Worm (Caenorhabditis elegans) whole organism, L2 larva: Measurements from ENCODE around the gene tomm-7.
A peak's percentile ranks its signal among the peaks of the same experiment; 100 is the strongest.

ENCODE experiments used
- C34F6.9 ChIP-seq: fragments of 150-350 bp; optimal IDR thresholded peaks from 2 replicates; lab custom pipeline; 2014; ENCODE audit warnings: missing biosample characterization, missing genetic modification characterization
- Y55F3AM.14 ChIP-seq: fragments of 200-800 bp; sonication (Bioruptor generic); optimal IDR thresholded peaks from 2 replicates; lab custom pipeline; 2018; ENCODE audit warnings: mild to moderate bottlenecking, missing genetic modification characterization, missing compliant biosample characterization
- alr-1 ChIP-seq: fragments of 150-350 bp; optimal IDR thresholded peaks from 2 replicates; lab custom pipeline; 2014; ENCODE audit warnings: missing biosample characterization, missing genetic modification characterization
- aly-2 ChIP-seq: fragments of 150-350 bp; optimal IDR thresholded peaks from 2 replicates; lab custom pipeline; 2014; ENCODE audit warnings: missing biosample characterization, missing genetic modification characterization
- ama-1 ChIP-seq: fragments of 150-350 bp; optimal IDR thresholded peaks from 2 replicates; lab custom pipeline; 2018; ENCODE audit warnings: inconsistent platforms
- ceh-16 ChIP-seq: fragments of 150-350 bp; optimal IDR thresholded peaks from 2 replicates; lab custom pipeline; 2014; ENCODE audit warnings: missing biosample characterization, missing genetic modification characterization
- crh-2 ChIP-seq: sonication (generic microtip); optimal IDR thresholded peaks from 2 replicates; lab custom pipeline; 2017; ENCODE audit warnings: missing biosample characterization, missing genetic modification characterization
- egl-27 ChIP-seq: sonication (generic microtip); optimal IDR thresholded peaks from 3 replicates; lab custom pipeline; 2017; ENCODE audit warnings: missing biosample characterization, missing genetic modification reagents, missing genetic modification characterization
- elt-1 ChIP-seq: fragments of 150-350 bp; optimal IDR thresholded peaks from 2 replicates; lab custom pipeline; 2014; ENCODE audit warnings: missing biosample characterization, missing genetic modification characterization
- fos-1 ChIP-seq: fragments of 150-350 bp; optimal IDR thresholded peaks from 2 replicates; lab custom pipeline; 2014; ENCODE audit warnings: missing biosample characterization, missing genetic modification characterization
- gmeb-1 ChIP-seq: fragments of 150-350 bp; optimal IDR thresholded peaks from 2 replicates; lab custom pipeline; 2014; ENCODE audit warnings: missing biosample characterization, missing genetic modification characterization
- lin-13 ChIP-seq: fragments of 150-350 bp; optimal IDR thresholded peaks from 2 replicates; lab custom pipeline; 2014; ENCODE audit warnings: missing biosample characterization, missing genetic modification reagents, missing genetic modification characterization
- lin-39 ChIP-seq: fragments of 150-350 bp; optimal IDR thresholded peaks from 2 replicates; lab custom pipeline; 2014; ENCODE audit warnings: missing biosample characterization, missing genetic modification reagents, missing genetic modification characterization
- lsy-2 ChIP-seq, 2 experiments: fragments of 150-350 bp in 1 of 2; sonication (generic microtip) in 1 of 2; optimal IDR thresholded peaks; 2 replicates each; lab custom pipeline; 2014 to 2017; ENCODE audit warnings: missing biosample characterization in 2 of 2, missing genetic modification characterization in 2 of 2
- mab-5 ChIP-seq: fragments of 150-350 bp; optimal IDR thresholded peaks from 2 replicates; lab custom pipeline; 2014; ENCODE audit warnings: missing biosample characterization, missing genetic modification characterization
- nhr-11 ChIP-seq: fragments of 150-350 bp; optimal IDR thresholded peaks from 2 replicates; lab custom pipeline; 2014; ENCODE audit warnings: missing biosample characterization, missing genetic modification characterization
- nhr-12 ChIP-seq: fragments of 150-350 bp; optimal IDR thresholded peaks from 2 replicates; lab custom pipeline; 2014; ENCODE audit warnings: missing biosample characterization, missing genetic modification characterization
- nhr-129 ChIP-seq: fragments of 150-350 bp; optimal IDR thresholded peaks from 2 replicates; lab custom pipeline; 2014; ENCODE audit warnings: missing biosample characterization, missing genetic modification characterization
- nhr-21 ChIP-seq: fragments of 150-350 bp; optimal IDR thresholded peaks from 2 replicates; lab custom pipeline; 2014; ENCODE audit warnings: missing biosample characterization, missing genetic modification characterization
- nhr-23 ChIP-seq: fragments of 150-350 bp; optimal IDR thresholded peaks from 2 replicates; lab custom pipeline; 2014; ENCODE audit warnings: missing biosample characterization, missing genetic modification reagents, missing genetic modification characterization
- nhr-237 ChIP-seq: fragments of 150-350 bp; optimal IDR thresholded peaks from 2 replicates; lab custom pipeline; 2014; ENCODE audit warnings: missing biosample characterization, missing genetic modification characterization
- nhr-25 ChIP-seq: fragments of 150-350 bp; sonication (generic microtip); optimal IDR thresholded peaks from 3 replicates; lab custom pipeline; 2014; ENCODE audit warnings: missing biosample characterization, missing genetic modification characterization
- nhr-6 ChIP-seq: fragments of 150-350 bp; optimal IDR thresholded peaks from 2 replicates; lab custom pipeline; 2014; ENCODE audit warnings: missing biosample characterization, missing genetic modification characterization
- nhr-77 ChIP-seq: fragments of 150-350 bp; optimal IDR thresholded peaks from 2 replicates; lab custom pipeline; 2014; ENCODE audit warnings: missing biosample characterization, missing genetic modification characterization
- peb-1 ChIP-seq: fragments of 150-350 bp; optimal IDR thresholded peaks from 2 replicates; lab custom pipeline; 2014; ENCODE audit warnings: missing biosample characterization, missing genetic modification characterization
- sem-4 ChIP-seq: fragments of 150-350 bp; optimal IDR thresholded peaks from 2 replicates; lab custom pipeline; 2014; ENCODE audit warnings: missing biosample characterization, missing genetic modification reagents, missing genetic modification characterization
- skn-1 ChIP-seq: sonication (generic microtip); optimal IDR thresholded peaks from 2 replicates; lab custom pipeline; 2017; ENCODE audit warnings: missing biosample characterization, missing genetic modification characterization
- sma-3 ChIP-seq: sonication (generic microtip); optimal IDR thresholded peaks from 2 replicates; lab custom pipeline; 2016; ENCODE audit warnings: missing genetic modification reagents, missing genetic modification characterization, missing compliant biosample characterization
- sma-9 ChIP-seq, 2 experiments: fragments of 150-350 bp in 1 of 2; sonication (generic microtip) in 1 of 2; optimal IDR thresholded peaks; 2 replicates each; lab custom pipeline; 2014 to 2016; ENCODE audit warnings: missing genetic modification characterization in 2 of 2, mild to moderate bottlenecking in 1 of 2, missing biosample characterization in 1 of 2, missing compliant biosample characterization in 1 of 2, missing genetic modification reagents in 1 of 2, moderate library complexity in 1 of 2
- snpc-4 ChIP-seq: fragments of 150-350 bp; optimal IDR thresholded peaks from 2 replicates; lab custom pipeline; 2014; ENCODE audit warnings: missing biosample characterization, missing genetic modification characterization
- unc-39 ChIP-seq: fragments of 150-350 bp; optimal IDR thresholded peaks from 2 replicates; lab custom pipeline; 2014; ENCODE audit warnings: missing biosample characterization, missing genetic modification characterization
- unc-55 ChIP-seq: fragments of 150-350 bp; sonication (generic microtip); optimal IDR thresholded peaks from 3 replicates; lab custom pipeline; 2014; ENCODE audit warnings: missing biosample characterization, missing genetic modification reagents, missing genetic modification characterization
- unc-62 ChIP-seq: fragments of 150-350 bp; optimal IDR thresholded peaks from 2 replicates; lab custom pipeline; 2014; ENCODE audit warnings: missing biosample characterization, missing genetic modification reagents, missing genetic modification characterization
- ztf-11 ChIP-seq: sonication (generic microtip); optimal IDR thresholded peaks from 2 replicates; lab custom pipeline; 2017; ENCODE audit warnings: missing biosample characterization, missing genetic modification characterization

Gene tomm-7

DNA sequence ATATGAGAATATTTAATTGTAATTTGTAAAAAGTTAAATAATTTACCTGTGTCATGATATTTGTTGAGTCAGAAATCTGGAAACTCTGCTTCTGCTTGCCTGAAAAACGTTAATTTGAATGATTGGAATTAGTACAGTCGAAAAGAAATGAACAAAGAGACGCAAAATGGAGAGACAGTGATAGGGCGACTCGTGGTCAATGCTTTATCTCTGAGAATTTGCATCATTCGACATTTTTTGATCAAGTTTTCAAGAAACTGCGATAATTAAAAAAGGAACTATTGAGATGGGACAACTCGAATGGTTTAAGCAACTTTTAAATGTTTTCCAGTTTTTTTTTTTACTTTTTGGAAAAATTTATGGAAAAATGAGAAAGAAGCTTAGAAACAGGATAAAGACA, 1.5 kb downstream of the tomm-7 start, which contains the start of gene cuc-1:
cuc-1 (minus strand) TSS at position 101 of the 400 bp plus-strand sequence.
- TF ChIP-seq fos-1 (tag; lab: Kevin White, UChicago) (peak; percentile 10), nhr-23 (no peak)

- peak in 1 of 2 experiments; percentile 59 for TF ChIP-seq lsy-2 (tag; optimal IDR thresholded peaks at IDR 0.05; lab: Kevin White, UChicago)
- TF ChIP-seq nhr-129 (tag; lab: Kevin White, UChicago): peak; percentile 25
- TF ChIP-seq lin-13 (GFP tag; lab: Kevin White, UChicago): peak; percentile 27
- TF ChIP-seq nhr-6 (tag; lab: Kevin White, UChicago): no peak
- no peak for TF ChIP-seq skn-1 (tag; lab: Kevin White, UChicago)
- TF ChIP-seq C34F6.9 (tag; lab: Kevin White, UChicago): peak; percentile 26
Measured at ce11 chrIII:7861535-7862120, 2.2 kb downstream of the tomm-7 start, which contains the start of gene snr-5. snr-5 (plus strand) TSS chrIII:7862070.

- TF ChIP-seq skn-1 (tag; lab: Kevin White, UChicago): no peak
- peak; percentile 27 for TF ChIP-seq fos-1 (tag; lab: Kevin White, UChicago)
- no peak for TF ChIP-seq nhr-23
- TF ChIP-seq elt-1 (tag; lab: Kevin White, UChicago): no peak
- no peak for TF ChIP-seq alr-1
Measured at ce11 chrIII:7865238-7865761, 5.9 kb downstream of the tomm-7 start, which contains the start of gene slc-17.3. slc-17.3 (minus strand) TSS chrIII:7865288.

ce11 chrIII:7866189-7866588, 6.8 kb downstream of the tomm-7 start, which contains the start of gene cup-4:
cup-4 (plus strand) TSS chrIII:7866489.
- TF ChIP-seq ama-1 (lab: Kevin White, UChicago): no peak
- TF ChIP-seq nhr-11 (tag; lab: Kevin White, UChicago): no peak
- no peak for TF ChIP-seq unc-62 (GFP tag; lab: Kevin White, UChicago)
- TF ChIP-seq sem-4: no peak
- no peak for TF ChIP-seq nhr-12 (tag; lab: Kevin White, UChicago)

ce11 chrIII:7872776-7873175, 13.4 kb downstream of the tomm-7 start:
- peak; percentile 3 for TF ChIP-seq nhr-129 (tag; lab: Kevin White, UChicago)
- no peak for TF ChIP-seq ama-1 (lab: Kevin White, UChicago)
- TF ChIP-seq nhr-77 (tag; lab: Kevin White, UChicago): no peak
- TF ChIP-seq egl-27 (tag; lab: Kevin White, UChicago): no peak
- no peak for TF ChIP-seq nhr-237 (tag; lab: Kevin White, UChicago)
- no peak for TF ChIP-seq unc-55 (GFP tag; lab: Kevin White, UChicago)
- peak; percentile 27 for TF ChIP-seq fos-1 (tag; lab: Kevin White, UChicago)
- no peak for TF ChIP-seq snpc-4 (tag; lab: Kevin White, UChicago)
- no peak for TF ChIP-seq gmeb-1 (tag; lab: Kevin White, UChicago)
- no peak for TF ChIP-seq lin-39 (tag; lab: Kevin White, UChicago)
- TF ChIP-seq sma-9 (GFP tag; optimal IDR thresholded peaks at IDR 0.05; lab: Kevin White, UChicago): no peak
- no peak for TF ChIP-seq sma-9 (tag; optimal IDR thresholded peaks at IDR 0.05; lab: Kevin White, UChicago)
- no peak for TF ChIP-seq nhr-6 (tag; lab: Kevin White, UChicago)
- no peak for TF ChIP-seq nhr-23
- TF ChIP-seq lsy-2 (tag; optimal IDR thresholded peaks at IDR 0.05; lab: Kevin White, UChicago): no peak
- TF ChIP-seq sma-3 (GFP tag; lab: Kevin White, UChicago): peak; percentile 72
- peak; percentile 33 for TF ChIP-seq nhr-25 (tag; lab: Kevin White, UChicago)
- TF ChIP-seq peb-1 (tag; lab: Kevin White, UChicago): no peak
- no peak for TF ChIP-seq aly-2 (tag; lab: Kevin White, UChicago)

DNA sequence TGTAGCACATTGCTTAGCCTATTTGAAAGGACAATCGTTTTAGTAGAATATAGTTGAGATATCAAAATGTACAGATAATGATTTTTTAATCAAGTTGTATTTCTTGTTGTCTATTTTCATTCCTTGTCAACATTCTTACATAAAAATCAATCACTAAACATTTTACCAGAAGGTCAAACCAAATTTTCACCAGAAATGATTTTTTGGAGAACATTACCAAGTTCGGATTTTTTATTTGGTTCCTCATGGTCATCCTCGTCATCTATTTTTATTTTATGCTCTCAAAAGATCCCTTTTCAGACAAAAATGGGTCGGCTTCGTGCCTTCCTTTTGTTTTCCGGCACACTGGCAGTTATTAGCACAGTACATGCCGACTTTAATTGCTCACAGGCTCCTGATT, 14.1 kb downstream of the tomm-7 start, which contains the start of gene tyr-1:
tyr-1 (plus strand) TSS at position 301 of the 400 bp plus-strand sequence.
- TF ChIP-seq skn-1 (tag; lab: Kevin White, UChicago) (no peak), nhr-23 (no peak), nhr-237 (tag; lab: Kevin White, UChicago) (no peak), mab-5 (tag; lab: Kevin White, UChicago) (no peak), ztf-11 (tag; lab: Kevin White, UChicago) (no peak), nhr-21 (no peak), snpc-4 (tag; lab: Kevin White, UChicago) (no peak), unc-39 (tag; lab: Kevin White, UChicago) (no peak), ceh-16 (tag; lab: Kevin White, UChicago) (no peak), unc-55 (GFP tag; lab: Kevin White, UChicago) (no peak), aly-2 (tag; lab: Kevin White, UChicago) (no peak), Y55F3AM.14 (no peak), nhr-11 (tag; lab: Kevin White, UChicago) (no peak), lin-39 (tag; lab: Kevin White, UChicago) (no peak), crh-2 (no peak), nhr-129 (tag; lab: Kevin White, UChicago) (no peak), unc-62 (GFP tag; lab: Kevin White, UChicago) (no peak)
